Worm (Caenorhabditis elegans): ENCODE data around the gene T22F3.11.

DNA sequence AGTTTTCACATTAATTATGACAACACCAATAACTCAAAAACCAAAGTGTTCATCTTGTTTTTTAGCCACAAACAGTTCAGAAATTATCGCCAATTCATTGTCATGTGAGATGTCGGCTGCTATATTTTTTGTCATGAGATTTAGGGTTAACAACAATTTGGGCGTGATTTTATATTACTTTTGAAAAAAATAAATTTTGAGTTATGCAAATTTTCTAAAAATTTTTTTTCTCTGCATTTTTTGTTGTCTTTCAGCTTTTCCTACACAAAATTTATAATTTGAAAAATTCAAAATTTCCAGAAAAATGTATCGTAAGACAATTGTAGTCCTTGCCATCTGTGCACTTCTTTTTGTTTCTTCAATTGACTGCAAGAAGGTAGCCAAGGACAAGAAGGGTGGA lies 18.7 kb upstream of the T22F3.11 start, which contains the start of gene F59B1.2:
- no peak for TF ChIP-seq him-1 (tag; optimal IDR thresholded peaks at IDR 0.05)
- no peak for TF ChIP-seq W03F9.2 (tag; optimal IDR thresholded peaks at IDR 0.05)
